Worm (Caenorhabditis elegans) whole organism, L2 larva: Measurements from ENCODE around the gene Y24D9A.7.

Source experiments
- C34F6.9 ChIP-seq: fragments of 150-350 bp; optimal IDR thresholded peaks from 2 replicates; lab custom pipeline; 2014; ENCODE audit warnings: missing biosample characterization, missing genetic modification characterization
- F13H6.1 ChIP-seq: sonication (generic microtip); optimal IDR thresholded peaks from 2 replicates; lab custom pipeline; 2016; ENCODE audit warnings: missing genetic modification characterization, missing compliant biosample characterization
- ZK546.5 ChIP-seq: sonication (generic microtip); optimal IDR thresholded peaks from 2 replicates; lab custom pipeline; 2017; ENCODE audit warnings: missing biosample characterization, missing genetic modification characterization
- alr-1 ChIP-seq: fragments of 150-350 bp; optimal IDR thresholded peaks from 2 replicates; lab custom pipeline; 2014; ENCODE audit warnings: missing biosample characterization, missing genetic modification characterization
- ceh-16 ChIP-seq: fragments of 150-350 bp; optimal IDR thresholded peaks from 2 replicates; lab custom pipeline; 2014; ENCODE audit warnings: missing biosample characterization, missing genetic modification characterization
- ceh-82 ChIP-seq: fragments of 150-350 bp; optimal IDR thresholded peaks from 2 replicates; lab custom pipeline; 2014; ENCODE audit warnings: missing biosample characterization, missing genetic modification characterization
- crh-2 ChIP-seq: sonication (generic microtip); optimal IDR thresholded peaks from 2 replicates; lab custom pipeline; 2017; ENCODE audit warnings: missing biosample characterization, missing genetic modification characterization
- dmd-4 ChIP-seq: sonication (generic microtip); optimal IDR thresholded peaks from 2 replicates; lab custom pipeline; 2017; ENCODE audit warnings: missing biosample characterization, missing genetic modification characterization
- egl-27 ChIP-seq: sonication (generic microtip); optimal IDR thresholded peaks from 3 replicates; lab custom pipeline; 2017; ENCODE audit warnings: missing biosample characterization, missing genetic modification reagents, missing genetic modification characterization
- elt-1 ChIP-seq: fragments of 150-350 bp; optimal IDR thresholded peaks from 2 replicates; lab custom pipeline; 2014; ENCODE audit warnings: missing biosample characterization, missing genetic modification characterization
- fos-1 ChIP-seq: fragments of 150-350 bp; optimal IDR thresholded peaks from 2 replicates; lab custom pipeline; 2014; ENCODE audit warnings: missing biosample characterization, missing genetic modification characterization
- gmeb-1 ChIP-seq: fragments of 150-350 bp; optimal IDR thresholded peaks from 2 replicates; lab custom pipeline; 2014; ENCODE audit warnings: missing biosample characterization, missing genetic modification characterization
- lin-11 ChIP-seq: fragments of 150-350 bp; sonication (generic microtip); optimal IDR thresholded peaks from 2 replicates; lab custom pipeline; 2014; ENCODE audit warnings: missing biosample characterization, missing genetic modification characterization, inconsistent platforms, mixed read lengths
- lsy-2 ChIP-seq, 2 experiments: fragments of 150-350 bp in 1 of 2; sonication (generic microtip) in 1 of 2; optimal IDR thresholded peaks; 2 replicates each; lab custom pipeline; 2014 to 2017; ENCODE audit warnings: missing biosample characterization in 2 of 2, missing genetic modification characterization in 2 of 2
- mab-5 ChIP-seq: fragments of 150-350 bp; optimal IDR thresholded peaks from 2 replicates; lab custom pipeline; 2014; ENCODE audit warnings: missing biosample characterization, missing genetic modification characterization
- mdl-1 ChIP-seq, 2 experiments: fragments of 150-350 bp in 1 of 2; sonication (generic microtip) in 1 of 2; optimal IDR thresholded peaks; 2 replicates each; lab custom pipeline; 2017; ENCODE audit warnings: missing biosample characterization in 2 of 2, missing genetic modification characterization in 2 of 2
- nhr-10 ChIP-seq: sonication (generic microtip); optimal IDR thresholded peaks from 2 replicates; lab custom pipeline; 2017; ENCODE audit warnings: missing biosample characterization, missing genetic modification characterization
- nhr-12 ChIP-seq: fragments of 150-350 bp; optimal IDR thresholded peaks from 2 replicates; lab custom pipeline; 2014; ENCODE audit warnings: missing biosample characterization, missing genetic modification characterization
- nhr-129 ChIP-seq: fragments of 150-350 bp; optimal IDR thresholded peaks from 2 replicates; lab custom pipeline; 2014; ENCODE audit warnings: missing biosample characterization, missing genetic modification characterization
- nhr-21 ChIP-seq: fragments of 150-350 bp; optimal IDR thresholded peaks from 2 replicates; lab custom pipeline; 2014; ENCODE audit warnings: missing biosample characterization, missing genetic modification characterization
- nhr-23 ChIP-seq: fragments of 150-350 bp; optimal IDR thresholded peaks from 2 replicates; lab custom pipeline; 2014; ENCODE audit warnings: missing biosample characterization, missing genetic modification reagents, missing genetic modification characterization
- nhr-237 ChIP-seq: fragments of 150-350 bp; optimal IDR thresholded peaks from 2 replicates; lab custom pipeline; 2014; ENCODE audit warnings: missing biosample characterization, missing genetic modification characterization
- nhr-25 ChIP-seq: fragments of 150-350 bp; sonication (generic microtip); optimal IDR thresholded peaks from 3 replicates; lab custom pipeline; 2014; ENCODE audit warnings: missing biosample characterization, missing genetic modification characterization
- nhr-77 ChIP-seq: fragments of 150-350 bp; optimal IDR thresholded peaks from 2 replicates; lab custom pipeline; 2014; ENCODE audit warnings: missing biosample characterization, missing genetic modification characterization
- sem-4 ChIP-seq: fragments of 150-350 bp; optimal IDR thresholded peaks from 2 replicates; lab custom pipeline; 2014; ENCODE audit warnings: missing biosample characterization, missing genetic modification reagents, missing genetic modification characterization
- skn-1 ChIP-seq: sonication (generic microtip); optimal IDR thresholded peaks from 2 replicates; lab custom pipeline; 2017; ENCODE audit warnings: missing biosample characterization, missing genetic modification characterization
- sma-3 ChIP-seq: sonication (generic microtip); optimal IDR thresholded peaks from 2 replicates; lab custom pipeline; 2016; ENCODE audit warnings: missing genetic modification reagents, missing genetic modification characterization, missing compliant biosample characterization
- sma-9 ChIP-seq, 2 experiments: fragments of 150-350 bp in 1 of 2; sonication (generic microtip) in 1 of 2; optimal IDR thresholded peaks; 2 replicates each; lab custom pipeline; 2014 to 2016; ENCODE audit warnings: missing genetic modification characterization in 2 of 2, mild to moderate bottlenecking in 1 of 2, missing biosample characterization in 1 of 2, missing compliant biosample characterization in 1 of 2, missing genetic modification reagents in 1 of 2, moderate library complexity in 1 of 2
- snpc-4 ChIP-seq: fragments of 150-350 bp; optimal IDR thresholded peaks from 2 replicates; lab custom pipeline; 2014; ENCODE audit warnings: missing biosample characterization, missing genetic modification characterization
- unc-55 ChIP-seq: fragments of 150-350 bp; sonication (generic microtip); optimal IDR thresholded peaks from 3 replicates; lab custom pipeline; 2014; ENCODE audit warnings: missing biosample characterization, missing genetic modification reagents, missing genetic modification characterization
- zag-1 ChIP-seq: fragments of 150-350 bp; optimal IDR thresholded peaks from 2 replicates; lab custom pipeline; 2014; ENCODE audit warnings: missing biosample characterization, missing genetic modification characterization
- ztf-1 ChIP-seq: fragments of 200-800 bp; sonication (Bioruptor generic); conservative IDR thresholded peaks from 2 replicates; pipeline ENCODE4 v1.3.6; 2022; ENCODE audit warnings: missing genetic modification characterization, missing compliant biosample characterization
- ztf-11 ChIP-seq: sonication (generic microtip); optimal IDR thresholded peaks from 2 replicates; lab custom pipeline; 2017; ENCODE audit warnings: missing biosample characterization, missing genetic modification characterization
- ztf-4 ChIP-seq: fragments of 150-350 bp; optimal IDR thresholded peaks from 2 replicates; lab custom pipeline; 2014; ENCODE audit warnings: missing biosample characterization, missing genetic modification characterization

Y24D9A.7 gene

ce11 chrIV:4405126-4405525 is at the start of gene Y24D9A.7:
Y24D9A.7 (minus strand) TSS chrIV:4405171.
- peak in 1 of 2 experiments; percentile 8 for TF ChIP-seq lsy-2 (tag; optimal IDR thresholded peaks at IDR 0.05; lab: Kevin White, UChicago)
- TF ChIP-seq ztf-4 (tag; lab: Kevin White, UChicago), result peak; percentile 3
- TF ChIP-seq snpc-4 (tag; lab: Kevin White, UChicago), result no peak
- TF ChIP-seq nhr-23, result no peak
- no peak for TF ChIP-seq elt-1 (tag; lab: Kevin White, UChicago)
- peak; percentile 29 for TF ChIP-seq nhr-21 (tag; lab: Kevin White, UChicago)
- TF ChIP-seq ZK546.5 (tag; lab: Kevin White, UChicago), result no peak
- no peak for TF ChIP-seq ceh-16
- TF ChIP-seq sma-9 (GFP tag; optimal IDR thresholded peaks at IDR 0.05; lab: Kevin White, UChicago), result peak; percentile 52
- TF ChIP-seq sma-9 (tag; optimal IDR thresholded peaks at IDR 0.05; lab: Kevin White, UChicago), result no peak
- peak; percentile 74 for TF ChIP-seq nhr-129 (tag; lab: Kevin White, UChicago)
- TF ChIP-seq fos-1 (tag; lab: Kevin White, UChicago), result peak; percentile 48
- 0 out of 2 replicates have a peak, but pooled peaks have one; percentile 67 for TF ChIP-seq ztf-1 (GFP tag; lab: Robert Waterston, UW)
- TF ChIP-seq gmeb-1 (tag; lab: Kevin White, UChicago), result peak; percentile 17
- peak; percentile 55 for TF ChIP-seq crh-2
- peak; percentile 13 for TF ChIP-seq F13H6.1
- TF ChIP-seq, all 48 proteins: peak for 10

- TF ChIP-seq sma-9 (GFP tag; optimal IDR thresholded peaks at IDR 0.05; lab: Kevin White, UChicago) (no peak), sma-9 (tag; optimal IDR thresholded peaks at IDR 0.05; lab: Kevin White, UChicago) (no peak), ceh-82 (no peak), ceh-16 (no peak), nhr-25 (tag; lab: Kevin White, UChicago) (no peak), nhr-77 (tag; lab: Kevin White, UChicago) (no peak), sem-4 (tag; lab: Kevin White, UChicago) (no peak), nhr-12 (tag; lab: Kevin White, UChicago) (no peak), skn-1 (tag; lab: Kevin White, UChicago) (no peak), snpc-4 (tag; lab: Kevin White, UChicago) (no peak)
Observed at ce11 chrIV:4451576-4451975, 46.6 kb upstream of the Y24D9A.7 start, which contains the start of gene R08C7.1. R08C7.1 (plus strand) TSS chrIV:4451876.

ce11 chrIV:4449843-4450242 is 44.9 kb upstream of the Y24D9A.7 start:
- no peak for TF ChIP-seq ZK546.5 (tag; lab: Kevin White, UChicago)
- TF ChIP-seq sma-3 (GFP tag; lab: Kevin White, UChicago), result peak; percentile 60
- TF ChIP-seq unc-55 (GFP tag; lab: Kevin White, UChicago), result no peak
- TF ChIP-seq nhr-237 (tag; lab: Kevin White, UChicago), result no peak
- no peak for TF ChIP-seq alr-1
- no peak for TF ChIP-seq zag-1 (tag; lab: Kevin White, UChicago)
- TF ChIP-seq elt-1 (tag; lab: Kevin White, UChicago), result no peak
- no peak for TF ChIP-seq ceh-82
- no peak for TF ChIP-seq ztf-4 (tag; lab: Kevin White, UChicago)
- no peak for TF ChIP-seq lin-11 (tag; lab: Kevin White, UChicago)
- TF ChIP-seq C34F6.9 (tag; lab: Kevin White, UChicago), result no peak
- no peak for TF ChIP-seq mdl-1 (tag; optimal IDR thresholded peaks at IDR 0.05; lab: Kevin White, UChicago)
- TF ChIP-seq skn-1 (tag; lab: Kevin White, UChicago), result no peak
- peak; percentile 62 for TF ChIP-seq sma-9 (GFP tag; optimal IDR thresholded peaks at IDR 0.05; lab: Kevin White, UChicago)
- TF ChIP-seq sma-9 (tag; optimal IDR thresholded peaks at IDR 0.05; lab: Kevin White, UChicago), result no peak
- no peak for TF ChIP-seq lsy-2 (tag; optimal IDR thresholded peaks at IDR 0.05; lab: Kevin White, UChicago)
- no peak for TF ChIP-seq snpc-4 (tag; lab: Kevin White, UChicago)
- TF ChIP-seq dmd-4 (tag; lab: Kevin White, UChicago), result no peak
- TF ChIP-seq fos-1 (tag; lab: Kevin White, UChicago), result peak; percentile 34
- no peak for TF ChIP-seq nhr-10 (tag; lab: Kevin White, UChicago)
- TF ChIP-seq nhr-12 (tag; lab: Kevin White, UChicago), result no peak
- TF ChIP-seq ztf-1 (GFP tag; lab: Robert Waterston, UW), result no peak
- no peak for TF ChIP-seq nhr-25 (tag; lab: Kevin White, UChicago)
- peak; percentile 31 for TF ChIP-seq crh-2
- no peak for TF ChIP-seq egl-27
- peak; percentile 31 for TF ChIP-seq F13H6.1
- no peak for TF ChIP-seq ztf-11
- no peak for TF ChIP-seq ceh-16
- peak; percentile 13 for TF ChIP-seq gmeb-1 (tag; lab: Kevin White, UChicago)

ce11 chrIV:4449439-4449838 is 44.5 kb upstream of the Y24D9A.7 start, which contains the start of gene R08C7.12:
R08C7.12 (plus strand) TSS chrIV:4449739.
- TF ChIP-seq nhr-77 (tag; lab: Kevin White, UChicago) (no peak), mab-5 (tag; lab: Kevin White, UChicago) (no peak), ztf-1 (GFP tag; lab: Robert Waterston, UW) (no peak), crh-2 (no peak)
